In the genomic region with DNA sequence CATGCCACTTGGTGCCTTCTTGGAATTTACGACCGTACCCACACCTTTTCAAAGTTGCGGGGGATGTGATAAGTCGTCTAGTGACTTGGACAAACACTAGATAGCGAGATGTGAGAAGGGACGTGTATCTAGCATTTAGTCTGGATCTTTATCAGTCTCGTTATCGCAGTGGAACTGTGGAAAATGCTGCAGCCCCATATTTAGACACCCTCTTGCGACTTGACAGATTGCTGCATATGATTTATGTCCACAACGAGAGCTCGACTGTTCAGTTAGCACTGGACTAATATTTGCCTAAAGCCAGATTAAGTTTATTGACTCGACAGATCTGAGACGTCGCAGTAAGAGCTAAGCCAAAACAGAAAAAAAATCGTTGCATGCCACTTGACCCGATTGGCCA, we compare ENCODE assay signal across 1 fruit fly cellular context.
TF ChIP-seq lines count a peak whose summit lies in the region.

No protein-coding gene starts in this region.

TF ChIP-seq in whole organism, embryonic, 481 proteins besides CTCF, POLR2A, EP300 and RAD21 (continued from another document and continues in another):
- TF ChIP-seq E2f1 (GFP tag; IDR thresholded peaks at IDR 0.05; lab: Robert Waterston, UW) (no peak), grn (GFP tag; optimal IDR thresholded peaks at IDR 0.05; lab: Kevin White, UChicago) (peak; percentile 10), ATbp (GFP tag; optimal IDR thresholded peaks at IDR 0.05; lab: Kevin White, UChicago) (peak; percentile 70), fd3F (GFP tag; optimal IDR thresholded peaks at IDR 0.05; lab: Kevin White, UChicago) (no peak), CG11093 (GFP tag; IDR thresholded peaks at IDR 0.05; lab: Robert Waterston, UW) (no peak), vfl (GFP tag; optimal IDR thresholded peaks at IDR 0.05; lab: Kevin White, UChicago) (no peak), Taf1 (GFP tag; IDR thresholded peaks at IDR 0.05; lab: Robert Waterston, UW) (no peak), CG7839 (tag; optimal IDR thresholded peaks at IDR 0.05; lab: Kevin White, UChicago) (no peak), sens (GFP tag; lab: Kevin White, UChicago) (peak; percentile 68), CG12219 (GFP tag; optimal IDR thresholded peaks at IDR 0.05; lab: Kevin White, UChicago) (peak; percentile 37), CG43689 (GFP tag; IDR thresholded peaks at IDR 0.05; lab: Robert Waterston, UW) (no peak), CG15514 (GFP tag; optimal IDR thresholded peaks at IDR 0.05; lab: Kevin White, UChicago) (no peak), sqz (GFP tag; optimal IDR thresholded peaks at IDR 0.05; lab: Kevin White, UChicago) (peak; percentile 60), nmo (GFP tag; optimal IDR thresholded peaks at IDR 0.05; lab: Kevin White, UChicago) (no peak), chm (GFP tag; IDR thresholded peaks at IDR 0.05; lab: Robert Waterston, UW) (peak; percentile 43; the same call in 1 of the 2 replicates), CG12071 (GFP tag; optimal IDR thresholded peaks at IDR 0.05; lab: Kevin White, UChicago) (peak; percentile 80), CG17385 (GFP tag; optimal IDR thresholded peaks at IDR 0.05; lab: Kevin White, UChicago) (peak; percentile 26), unc-4 (GFP tag; IDR thresholded peaks at IDR 0.05; lab: Robert Waterston, UW; ENCODE audit: partially characterized antibody) (no peak), Hey (tag; optimal IDR thresholded peaks at IDR 0.05; lab: Kevin White, UChicago) (no peak), CG6689 (GFP tag; IDR thresholded peaks at IDR 0.05; lab: Robert Waterston, UW) (no peak), CG1024 (GFP tag; IDR thresholded peaks at IDR 0.05; lab: Robert Waterston, UW) (0 out of 2 replicates have a peak, but pooled peaks have one; percentile 30), kni (GFP tag; optimal IDR thresholded peaks at IDR 0.05; lab: Kevin White, UChicago) (peak; percentile 87), CG15601 (tag; optimal IDR thresholded peaks at IDR 0.05; lab: Kevin White, UChicago) (peak; percentile 43), Blimp-1 (GFP tag; optimal IDR thresholded peaks at IDR 0.05; lab: Kevin White, UChicago) (peak; percentile 52), ttk (GFP tag; IDR thresholded peaks at IDR 0.05; lab: Robert Waterston, UW) (no peak), CrebB (tag; optimal IDR thresholded peaks at IDR 0.05; lab: Kevin White, UChicago) (peak; percentile 16), knrl (GFP tag; IDR thresholded peaks at IDR 0.05; lab: Robert Waterston, UW; ENCODE audit: partially characterized antibody) (no peak), crc (GFP tag; optimal IDR thresholded peaks at IDR 0.05; lab: Kevin White, UChicago) (no peak), CG32767 (GFP tag; IDR thresholded peaks at IDR 0.05; lab: Robert Waterston, UW) (no peak), dpn (GFP tag; optimal IDR thresholded peaks at IDR 0.05; lab: Kevin White, UChicago) (no peak), lab (GFP tag; optimal IDR thresholded peaks at IDR 0.05; lab: Kevin White, UChicago) (peak; percentile 67), PHDP (tag; optimal IDR thresholded peaks at IDR 0.05; lab: Kevin White, UChicago) (peak; percentile 46), CG12744 (GFP tag; optimal IDR thresholded peaks at IDR 0.05; lab: Kevin White, UChicago) (no peak), CG13624 (GFP tag; optimal IDR thresholded peaks at IDR 0.05; lab: Kevin White, UChicago) (no peak), gro (GFP tag; optimal IDR thresholded peaks at IDR 0.05; lab: Kevin White, UChicago) (no peak), CG8944 (GFP tag; optimal IDR thresholded peaks at IDR 0.05; lab: Kevin White, UChicago) (no peak), CG13287 (GFP tag; IDR thresholded peaks at IDR 0.05; lab: Robert Waterston, UW; ENCODE audit: partially characterized antibody) (no peak), Sox100B (GFP tag; optimal IDR thresholded peaks at IDR 0.05; lab: Kevin White, UChicago) (peak; percentile 65), shn (GFP tag; optimal IDR thresholded peaks at IDR 0.05; lab: Kevin White, UChicago) (no peak), tap (tag; optimal IDR thresholded peaks at IDR 0.05; lab: Kevin White, UChicago) (peak; percentile 49), ci (GFP tag; IDR thresholded peaks at IDR 0.05; lab: Robert Waterston, UW) (peak; percentile 81; the same call in 2 of the 3 replicates), CG3407 (GFP tag; optimal IDR thresholded peaks at IDR 0.05; lab: Kevin White, UChicago) (peak; percentile 14), gsb-n (tag; optimal IDR thresholded peaks at IDR 0.05; lab: Kevin White, UChicago) (no peak), cad (GFP tag; optimal IDR thresholded peaks at IDR 0.05; lab: Kevin White, UChicago) (no peak), CG10267 (tag; optimal IDR thresholded peaks at IDR 0.05; lab: Kevin White, UChicago) (peak; percentile 3), CG17328 (GFP tag; IDR thresholded peaks at IDR 0.05; lab: Robert Waterston, UW) (no peak), lmd (GFP tag; IDR thresholded peaks at IDR 0.05; lab: Robert Waterston, UW) (no peak), gcm (GFP tag; optimal IDR thresholded peaks at IDR 0.05; lab: Kevin White, UChicago) (peak; percentile 30), CG31365 (tag; optimal IDR thresholded peaks at IDR 0.05; lab: Kevin White, UChicago) (peak; percentile 71), HLH3B (GFP tag; IDR thresholded peaks at IDR 0.05; lab: Robert Waterston, UW) (peak; percentile 30; the same call in 1 of the 2 replicates), CG18262 (tag; optimal IDR thresholded peaks at IDR 0.05; lab: Kevin White, UChicago) (peak; percentile 40), bigmax (GFP tag; optimal IDR thresholded peaks at IDR 0.05; lab: Kevin White, UChicago) (peak; percentile 5), cato (GFP tag; optimal IDR thresholded peaks at IDR 0.05; lab: Kevin White, UChicago; ENCODE audit: borderline replicate concordance) (no peak), Bgb (GFP tag; IDR thresholded peaks at IDR 0.05; lab: Robert Waterston, UW; ENCODE audit: partially characterized antibody) (no peak), CG32772 (GFP tag; IDR thresholded peaks at IDR 0.05; lab: Robert Waterston, UW) (no peak), CG7987 (GFP tag; optimal IDR thresholded peaks at IDR 0.05; lab: Kevin White, UChicago) (peak; percentile 71), CG4617 (GFP tag; optimal IDR thresholded peaks at IDR 0.05; lab: Kevin White, UChicago; ENCODE audit: borderline replicate concordance) (no peak), pzg (GFP tag; optimal IDR thresholded peaks at IDR 0.05; lab: Kevin White, UChicago) (no peak), unpg (GFP tag; optimal IDR thresholded peaks at IDR 0.05; lab: Kevin White, UChicago) (no peak), nom (GFP tag; optimal IDR thresholded peaks at IDR 0.05; lab: Kevin White, UChicago) (no peak), ewg (GFP tag; optimal IDR thresholded peaks at IDR 0.05; lab: Kevin White, UChicago) (peak; percentile 17), dimm (GFP tag; IDR thresholded peaks at IDR 0.05; lab: Robert Waterston, UW) (no peak), CG13296 (GFP tag; optimal IDR thresholded peaks at IDR 0.05; lab: Kevin White, UChicago) (peak; percentile 62), ftz-f1 (GFP tag; optimal IDR thresholded peaks at IDR 0.05; lab: Kevin White, UChicago) (no peak), CG2116 (GFP tag; optimal IDR thresholded peaks at IDR 0.05; lab: Kevin White, UChicago) (peak; percentile 3), pho (GFP tag; optimal IDR thresholded peaks at IDR 0.05; lab: Kevin White, UChicago) (no peak), bsh (GFP tag; optimal IDR thresholded peaks at IDR 0.05; lab: Kevin White, UChicago) (peak in 1 of 2 experiments; percentile 43), slbo (GFP tag; IDR thresholded peaks at IDR 0.05; lab: Robert Waterston, UW) (no peak), mirr (GFP tag; optimal IDR thresholded peaks at IDR 0.05; lab: Kevin White, UChicago) (peak; percentile 12), CG12391 (tag; optimal IDR thresholded peaks at IDR 0.05; lab: Kevin White, UChicago) (no peak), CG16779 (GFP tag; IDR thresholded peaks at IDR 0.05; lab: Robert Waterston, UW) (no peak), dmrt11E (tag; optimal IDR thresholded peaks at IDR 0.05; lab: Kevin White, UChicago) (peak; percentile 26), CG11723 (GFP tag; optimal IDR thresholded peaks at IDR 0.05; lab: Kevin White, UChicago) (peak; percentile 42), Opbp (GFP tag; IDR thresholded peaks at IDR 0.05; lab: Robert Waterston, UW; ENCODE audit: partially characterized antibody) (no peak), CG15479 (GFP tag; optimal IDR thresholded peaks at IDR 0.05; lab: Kevin White, UChicago) (no peak), Xrp1 (GFP tag; IDR thresholded peaks at IDR 0.05; lab: Robert Waterston, UW) (peak; percentile 35; the same call in 1 of the 2 replicates), ap (GFP tag; IDR thresholded peaks at IDR 0.05; lab: Robert Waterston, UW) (no peak), CG42726 (GFP tag; IDR thresholded peaks at IDR 0.05; lab: Robert Waterston, UW; ENCODE audit: partially characterized antibody) (no peak), dm (GFP tag; optimal IDR thresholded peaks at IDR 0.05; lab: Kevin White, UChicago) (no peak), tx (GFP tag; optimal IDR thresholded peaks at IDR 0.05; lab: Kevin White, UChicago) (no peak), Asciz (GFP tag; optimal IDR thresholded peaks at IDR 0.05; lab: Kevin White, UChicago) (peak; percentile 77), CG10543 (GFP tag; optimal IDR thresholded peaks at IDR 0.05; lab: Kevin White, UChicago) (peak; percentile 38), sob (GFP tag; IDR thresholded peaks at IDR 0.05; lab: Robert Waterston, UW) (no peak), CG1529 (GFP tag; optimal IDR thresholded peaks at IDR 0.05; lab: Kevin White, UChicago) (peak; percentile 21), pfk (GFP tag; optimal IDR thresholded peaks at IDR 0.05; lab: Kevin White, UChicago) (no peak), CG6813 (GFP tag; optimal IDR thresholded peaks at IDR 0.05; lab: Kevin White, UChicago) (peak; percentile 76), Ada2b (GFP tag; IDR thresholded peaks at IDR 0.05; lab: Robert Waterston, UW) (no peak), CG13424 (tag; optimal IDR thresholded peaks at IDR 0.05; lab: Kevin White, UChicago) (peak; percentile 36), CG8924 (tag; optimal IDR thresholded peaks at IDR 0.05; lab: Kevin White, UChicago) (peak; percentile 9), CG6175 (GFP tag; IDR thresholded peaks at IDR 0.05; lab: Robert Waterston, UW) (no peak), CG2889 (GFP tag; IDR thresholded peaks at IDR 0.05; lab: Robert Waterston, UW) (0 out of 3 replicates have a peak, but pooled peaks have one; percentile 9), HmgZ (tag; optimal IDR thresholded peaks at IDR 0.05; lab: Kevin White, UChicago) (peak; percentile 11), cwo (GFP tag; optimal IDR thresholded peaks at IDR 0.05; lab: Kevin White, UChicago) (no peak), CG2129 (GFP tag; IDR thresholded peaks at IDR 0.05; lab: Robert Waterston, UW; ENCODE audit: partially characterized antibody) (no peak), CG4730 (GFP tag; IDR thresholded peaks at IDR 0.05; lab: Robert Waterston, UW) (no peak), gem (tag; optimal IDR thresholded peaks at IDR 0.05; lab: Kevin White, UChicago) (no peak), Hr3 (GFP tag; optimal IDR thresholded peaks at IDR 0.05; lab: Kevin White, UChicago) (no peak), sug (tag; optimal IDR thresholded peaks at IDR 0.05; lab: Kevin White, UChicago) (peak; percentile 70), CG8765 (GFP tag; IDR thresholded peaks at IDR 0.05; lab: Robert Waterston, UW) (no peak), usp (GFP tag; optimal IDR thresholded peaks at IDR 0.05; lab: Kevin White, UChicago) (no peak), CG9215 (GFP tag; IDR thresholded peaks at IDR 0.05; lab: Robert Waterston, UW) (no peak), Hr78 (GFP tag; optimal IDR thresholded peaks at IDR 0.05; lab: Kevin White, UChicago) (peak in 1 of 2 experiments; percentile 49), Dref (GFP tag; IDR thresholded peaks at IDR 0.05; lab: Robert Waterston, UW) (no peak), CG8281 (tag; optimal IDR thresholded peaks at IDR 0.05; lab: Kevin White, UChicago) (peak; percentile 44), yki (optimal IDR thresholded peaks at IDR 0.05; lab: Kevin White, UChicago) (no peak), Camta (GFP tag; optimal IDR thresholded peaks at IDR 0.05; lab: Kevin White, UChicago) (peak; percentile 19), CG3995 (GFP tag; optimal IDR thresholded peaks at IDR 0.05; lab: Kevin White, UChicago) (no peak), Nf-YB (GFP tag; optimal IDR thresholded peaks at IDR 0.05; lab: Kevin White, UChicago) (no peak), vvl (GFP tag; IDR thresholded peaks at IDR 0.05; lab: Robert Waterston, UW) (0 out of 2 replicates have a peak, but pooled peaks have one; percentile 26), CG12104 (GFP tag; optimal IDR thresholded peaks at IDR 0.05; lab: Kevin White, UChicago) (peak; percentile 13), Fer2 (tag; optimal IDR thresholded peaks at IDR 0.05; lab: Kevin White, UChicago) (no peak), Myb (GFP tag; optimal IDR thresholded peaks at IDR 0.05; lab: Kevin White, UChicago) (no peak), CG1602 (GFP tag; optimal IDR thresholded peaks at IDR 0.05; lab: Kevin White, UChicago) (no peak), CG15696 (tag; optimal IDR thresholded peaks at IDR 0.05; lab: Kevin White, UChicago) (peak; percentile 37), CG8290 (GFP tag; optimal IDR thresholded peaks at IDR 0.05; lab: Kevin White, UChicago) (no peak), CG8290 (tag; optimal IDR thresholded peaks at IDR 0.05; lab: Kevin White, UChicago) (peak in 1 of 2 experiments; percentile 16), kah (GFP tag; optimal IDR thresholded peaks at IDR 0.05; lab: Kevin White, UChicago) (peak; percentile 14), ERR (GFP tag; optimal IDR thresholded peaks at IDR 0.05; lab: Kevin White, UChicago) (no peak), CG7745 (tag; optimal IDR thresholded peaks at IDR 0.05; lab: Kevin White, UChicago) (no peak), bbx (GFP tag; IDR thresholded peaks at IDR 0.05; lab: Robert Waterston, UW; ENCODE audit: partially characterized antibody) (no peak), CG31441 (GFP tag; IDR thresholded peaks at IDR 0.05; lab: Robert Waterston, UW) (0 out of 2 replicates have a peak, but pooled peaks have one; percentile 26), Spps (tag; optimal IDR thresholded peaks at IDR 0.05; lab: Kevin White, UChicago) (peak; percentile 31), CG9727 (GFP tag; optimal IDR thresholded peaks at IDR 0.05; lab: Kevin White, UChicago) (peak; percentile 6), eve (GFP tag; optimal IDR thresholded peaks at IDR 0.05; lab: Kevin White, UChicago) (no peak), lov (optimal IDR thresholded peaks at IDR 0.05; lab: Kevin White, UChicago) (no peak), lov (GFP tag; IDR thresholded peaks at IDR 0.05; lab: Robert Waterston, UW) (peak; percentile 72; the same call in 1 of the 3 replicates), CG5180 (GFP tag; optimal IDR thresholded peaks at IDR 0.05; lab: Kevin White, UChicago) (peak; percentile 65), CG12299 (tag; optimal IDR thresholded peaks at IDR 0.05; lab: Kevin White, UChicago) (no peak)
